Fruit fly (Drosophila melanogaster) whole organism, prepupa: ENCODE data around the gene lsn.

ENCODE experiments used
- Blimp-1 ChIP-seq: fragments of 200-800 bp; sonication (Bioruptor generic); optimal IDR thresholded peaks from 3 replicates; lab custom pipeline; 2017; ENCODE audit warnings: missing biosample characterization, missing genetic modification characterization, mild to moderate bottlenecking, moderate library complexity, missing genetic modification reagents
- CG10631 ChIP-seq: fragments of 200-800 bp; sonication (Bioruptor generic); optimal IDR thresholded peaks from 2 replicates; lab custom pipeline; 2016; ENCODE audit warnings: missing biosample characterization, missing genetic modification characterization
- CG11762 ChIP-seq: fragments of 200-800 bp; sonication (Bioruptor generic); optimal IDR thresholded peaks from 3 replicates; lab custom pipeline; 2016; ENCODE audit warnings: missing biosample characterization, missing genetic modification characterization; ENCODE audit not compliant: insufficient read depth
- CG11902 ChIP-seq: fragments of 200-800 bp; sonication (Bioruptor generic); optimal IDR thresholded peaks from 3 replicates; lab custom pipeline; 2016; ENCODE audit warnings: missing biosample characterization, missing genetic modification characterization
- CG15336 ChIP-seq: fragments of 200-800 bp; sonication (Bioruptor generic); IDR thresholded peaks from 2 replicates; pipeline ENCODE4 v1.3.6; 2022; ENCODE audit warnings: missing biosample characterization, missing genetic modification characterization
- CG3032 ChIP-seq: fragments of 200-800 bp; optimal IDR thresholded peaks from 2 replicates; lab custom pipeline; 2019; ENCODE audit warnings: missing biosample characterization, mild to moderate bottlenecking, missing genetic modification characterization, moderate library complexity
- CG31627 ChIP-seq: fragments of 200-800 bp; sonication (Bioruptor generic); optimal IDR thresholded peaks from 3 replicates; lab custom pipeline; 2016; ENCODE audit warnings: missing biosample characterization, missing genetic modification characterization
- CG34406 ChIP-seq: fragments of 200-800 bp; sonication (Bioruptor generic); optimal IDR thresholded peaks from 3 replicates; lab custom pipeline; 2016; ENCODE audit warnings: missing biosample characterization, missing genetic modification characterization
- CG3919 ChIP-seq: fragments of 200-800 bp; sonication (Bioruptor generic); optimal IDR thresholded peaks from 3 replicates; lab custom pipeline; 2016; ENCODE audit warnings: missing biosample characterization, missing genetic modification characterization
- CG6276 ChIP-seq: fragments of 200-800 bp; sonication (Bioruptor generic); optimal IDR thresholded peaks from 2 replicates; lab custom pipeline; 2017; ENCODE audit warnings: missing biosample characterization, mild to moderate bottlenecking, missing genetic modification characterization
- CG6854 ChIP-seq: fragments of 200-800 bp; sonication (Bioruptor generic); optimal IDR thresholded peaks from 2 replicates; lab custom pipeline; 2017; ENCODE audit warnings: missing biosample characterization, mild to moderate bottlenecking, missing genetic modification characterization
- CG7368 ChIP-seq: fragments of 200-800 bp; sonication (Bioruptor generic); optimal IDR thresholded peaks from 3 replicates; lab custom pipeline; 2016; ENCODE audit warnings: missing biosample characterization, missing genetic modification characterization
- CG8119 ChIP-seq: fragments of 200-800 bp; sonication (Bioruptor generic); IDR thresholded peaks from 3 replicates; pipeline ENCODE4 v1.3.6; 2022; ENCODE audit warnings: missing biosample characterization, missing genetic modification characterization
- CG8319 ChIP-seq: fragments of 200-800 bp; sonication (Bioruptor generic); optimal IDR thresholded peaks from 3 replicates; lab custom pipeline; 2016; ENCODE audit warnings: missing biosample characterization, missing genetic modification characterization
- Eip75B ChIP-seq: fragments of 200-800 bp; sonication (Bioruptor generic); optimal IDR thresholded peaks from 3 replicates; lab custom pipeline; 2016; ENCODE audit warnings: missing biosample characterization, missing genetic modification characterization
- Eip78C ChIP-seq: fragments of 200-800 bp; sonication (Bioruptor generic); peaks from one replicate; lab custom pipeline; 2016; ENCODE audit warnings: missing biosample characterization, missing genetic modification characterization
- Eip93F ChIP-seq: fragments of 200-800 bp; sonication (Bioruptor generic); optimal IDR thresholded peaks from 2 replicates; lab custom pipeline; 2016; ENCODE audit warnings: missing biosample characterization, mild to moderate bottlenecking, missing genetic modification characterization
- Ets21C ChIP-seq: fragments of 200-800 bp; sonication (Bioruptor generic); optimal IDR thresholded peaks from 3 replicates; lab custom pipeline; 2016; ENCODE audit warnings: missing biosample characterization, missing genetic modification characterization
- Gug ChIP-seq: fragments of 200-800 bp; sonication (Bioruptor generic); IDR thresholded peaks from 2 replicates; pipeline ENCODE4 v1.3.6; 2022; ENCODE audit warnings: missing biosample characterization, missing genetic modification characterization
- Hr39 ChIP-seq: fragments of 200-800 bp; sonication (Bioruptor generic); optimal IDR thresholded peaks from 2 replicates; lab custom pipeline; 2016; ENCODE audit warnings: missing biosample characterization, missing genetic modification characterization
- Hr4 ChIP-seq: fragments of 200-800 bp; sonication (Bioruptor generic); optimal IDR thresholded peaks from 3 replicates; lab custom pipeline; 2016; ENCODE audit warnings: missing biosample characterization, missing genetic modification characterization
- Lpt ChIP-seq: fragments of 200-800 bp; sonication (Bioruptor generic); optimal IDR thresholded peaks from 3 replicates; lab custom pipeline; 2016; ENCODE audit warnings: missing biosample characterization, missing genetic modification characterization
- OdsH ChIP-seq: fragments of 200-800 bp; sonication (Bioruptor generic); optimal IDR thresholded peaks from 3 replicates; lab custom pipeline; 2016; ENCODE audit warnings: missing biosample characterization, missing genetic modification characterization
- Sox102F ChIP-seq: fragments of 200-800 bp; sonication (Bioruptor generic); optimal IDR thresholded peaks from 2 replicates; lab custom pipeline; 2016; ENCODE audit warnings: missing biosample characterization, mild to moderate bottlenecking, missing genetic modification characterization
- Sox14 ChIP-seq: fragments of 200-800 bp; sonication (Bioruptor generic); optimal IDR thresholded peaks from 3 replicates; lab custom pipeline; 2016; ENCODE audit warnings: missing biosample characterization, missing genetic modification characterization
- Sox15 ChIP-seq: fragments of 200-800 bp; sonication (Bioruptor generic); optimal IDR thresholded peaks from 3 replicates; lab custom pipeline; 2016; ENCODE audit warnings: missing biosample characterization, missing genetic modification characterization
- achi ChIP-seq: fragments of 200-800 bp; sonication (Bioruptor generic); optimal IDR thresholded peaks from 3 replicates; lab custom pipeline; 2016; ENCODE audit warnings: missing biosample characterization, missing genetic modification characterization
- acj6 ChIP-seq: fragments of 200-800 bp; sonication (Bioruptor generic); optimal IDR thresholded peaks from 3 replicates; lab custom pipeline; 2016; ENCODE audit warnings: missing biosample characterization, missing genetic modification characterization
- cyc ChIP-seq: fragments of 200-800 bp; sonication (Bioruptor generic); optimal IDR thresholded peaks from 3 replicates; lab custom pipeline; 2016; ENCODE audit warnings: missing biosample characterization, missing genetic modification characterization
- dac ChIP-seq: fragments of 200-800 bp; sonication (Bioruptor generic); optimal IDR thresholded peaks from 2 replicates; lab custom pipeline; 2017; ENCODE audit warnings: missing biosample characterization, mild to moderate bottlenecking, missing genetic modification characterization
- dsx ChIP-seq: fragments of 200-800 bp; optimal IDR thresholded peaks from 3 replicates; lab custom pipeline; 2019; ENCODE audit warnings: missing biosample characterization, mild to moderate bottlenecking, missing genetic modification characterization, moderate library complexity; ENCODE audit not compliant: poor library complexity, severe bottlenecking
- eg ChIP-seq: fragments of 200-800 bp; sonication (Bioruptor generic); IDR thresholded peaks from 3 replicates; pipeline ENCODE4 v1.3.6; 2022; ENCODE audit warnings: missing biosample characterization, missing genetic modification characterization
- esn ChIP-seq: fragments of 200-800 bp; sonication (Bioruptor generic); optimal IDR thresholded peaks from 2 replicates; lab custom pipeline; 2016; ENCODE audit warnings: missing biosample characterization, mild to moderate bottlenecking, missing genetic modification characterization, moderate library complexity
- fd85E ChIP-seq: fragments of 200-800 bp; sonication (Bioruptor generic); optimal IDR thresholded peaks from 3 replicates; lab custom pipeline; 2016; ENCODE audit warnings: missing biosample characterization, missing genetic modification characterization
- fkh ChIP-seq: fragments of 200-800 bp; sonication (Bioruptor generic); optimal IDR thresholded peaks from 3 replicates; lab custom pipeline; 2017; ENCODE audit warnings: missing biosample characterization, mild to moderate bottlenecking, missing genetic modification characterization, moderate library complexity
- pdm3 ChIP-seq: fragments of 200-800 bp; sonication (Bioruptor generic); optimal IDR thresholded peaks from 3 replicates; lab custom pipeline; 2016; ENCODE audit warnings: missing biosample characterization, missing genetic modification characterization
- salr ChIP-seq, 2 experiments: fragments of 200-800 bp; sonication (Bioruptor generic); optimal IDR thresholded peaks; 3 replicates each; lab custom pipeline; 2016 to 2018; ENCODE audit warnings: missing biosample characterization in 2 of 2, missing genetic modification characterization in 2 of 2, mild to moderate bottlenecking in 1 of 2
- spab ChIP-seq: fragments of 200-800 bp; sonication (Bioruptor generic); optimal IDR thresholded peaks from 2 replicates; lab custom pipeline; 2017; ENCODE audit warnings: missing biosample characterization, mild to moderate bottlenecking, missing genetic modification characterization, missing genetic modification reagents
- ss ChIP-seq, 2 experiments: fragments of 200-800 bp; sonication (Bioruptor generic); optimal IDR thresholded peaks; 2 replicates in 1 of 2; 3 replicates in 1 of 2; lab custom pipeline; 2017 to 2018; ENCODE audit warnings: mild to moderate bottlenecking in 2 of 2, missing biosample characterization in 2 of 2, missing genetic modification characterization in 2 of 2, moderate library complexity in 1 of 2
- svp ChIP-seq: fragments of 200-800 bp; sonication (Bioruptor generic); peaks from one replicate; lab custom pipeline; 2016; ENCODE audit warnings: missing biosample characterization, missing genetic modification characterization
- topi ChIP-seq: fragments of 200-800 bp; sonication (Bioruptor generic); optimal IDR thresholded peaks from 3 replicates; lab custom pipeline; 2016; ENCODE audit warnings: missing biosample characterization, missing genetic modification characterization
- vri ChIP-seq: fragments of 200-800 bp; sonication (Bioruptor generic); optimal IDR thresholded peaks from 3 replicates; lab custom pipeline; 2016; ENCODE audit warnings: missing biosample characterization, mild to moderate bottlenecking, missing genetic modification characterization

lsn gene

dm6 chr3R:21867819-21868218, 2.9 kb downstream of the lsn start, which contains the start of the genes CG6569 and Cby:
Gene CG6569 (minus strand): TSS chr3R:21867919.
Gene Cby (plus strand): TSS chr3R:21868003.
- TF ChIP-seq topi: no peak
- TF ChIP-seq CG3919 (GFP tag; lab: Kevin White, UChicago): no peak
- TF ChIP-seq svp (GFP tag; lab: Kevin White, UChicago): no peak
- TF ChIP-seq dsx (GFP tag; lab: Kevin White, UChicago): no peak
- no peak for TF ChIP-seq CG7368 (GFP tag; lab: Kevin White, UChicago)
- no peak for TF ChIP-seq CG11902 (GFP tag; lab: Kevin White, UChicago)
- no peak for TF ChIP-seq fkh (GFP tag; lab: Kevin White, UChicago)
- TF ChIP-seq acj6: no peak
- TF ChIP-seq ss (GFP tag; optimal IDR thresholded peaks at IDR 0.05; lab: Kevin White, UChicago): no peak
- TF ChIP-seq CG6854 (GFP tag; lab: Kevin White, UChicago): no peak
- TF ChIP-seq Sox15 (GFP tag; lab: Kevin White, UChicago): no peak
- no peak for TF ChIP-seq CG11762 (GFP tag; lab: Kevin White, UChicago)
- no peak for TF ChIP-seq Ets21C (GFP tag; lab: Kevin White, UChicago)
- no peak for TF ChIP-seq spab (GFP tag; lab: Kevin White, UChicago)
- TF ChIP-seq cyc (GFP tag; lab: Kevin White, UChicago): no peak

dm6 chr3R:21869464-21870100, 4.6 kb downstream of the lsn start, which contains the start of gene CG31174:
Gene CG31174 (minus strand): TSS chr3R:21869514.
- TF ChIP-seq esn (GFP tag; lab: Kevin White, UChicago): no peak
- TF ChIP-seq eg (GFP tag; lab: Robert Waterston, UW): no peak
- TF ChIP-seq Eip78C (GFP tag; lab: Kevin White, UChicago): no peak
- peak; percentile 77 for TF ChIP-seq svp (GFP tag; lab: Kevin White, UChicago)
- TF ChIP-seq CG8119 (GFP tag; lab: Robert Waterston, UW): no peak
- TF ChIP-seq Ets21C (GFP tag; lab: Kevin White, UChicago): no peak

dm6 chr3R:21870158-21870971, 5.4 kb downstream of the lsn start, which contains the start of gene CG31431:
Gene CG31431 (plus strand): TSS chr3R:21870681.
- peak; percentile 57 for TF ChIP-seq CG34406 (GFP tag; lab: Kevin White, UChicago)
- TF ChIP-seq CG3032: peak; percentile 81
- TF ChIP-seq CG10631 (GFP tag; lab: Kevin White, UChicago): peak; percentile 77
- TF ChIP-seq salr (GFP tag; optimal IDR thresholded peaks at IDR 0.05; lab: Kevin White, UChicago): peak; percentile 41 to 52
- peak; percentile 93 for TF ChIP-seq Eip78C (GFP tag; lab: Kevin White, UChicago)
- peak; percentile 90 for TF ChIP-seq CG15336 (GFP tag; lab: Robert Waterston, UW)
- TF ChIP-seq ss (GFP tag; optimal IDR thresholded peaks at IDR 0.05; lab: Kevin White, UChicago): peak; percentile 58 to 76
- peak; percentile 80 for TF ChIP-seq Eip75B (GFP tag; lab: Kevin White, UChicago)
- peak; percentile 80 for TF ChIP-seq acj6
- TF ChIP-seq eg (GFP tag; lab: Robert Waterston, UW): peak; percentile 95
- TF ChIP-seq Gug (GFP tag; lab: Robert Waterston, UW): peak; percentile 93
- peak; percentile 97 for TF ChIP-seq fkh (GFP tag; lab: Kevin White, UChicago)
- no peak for TF ChIP-seq Eip93F
- TF ChIP-seq Hr4 (GFP tag; lab: Kevin White, UChicago): peak; percentile 90
- TF ChIP-seq CG11762 (GFP tag; lab: Kevin White, UChicago): peak; percentile 73
- peak; percentile 66 for TF ChIP-seq CG8319
- TF ChIP-seq CG11902 (GFP tag; lab: Kevin White, UChicago): peak; percentile 63
- TF ChIP-seq dac (GFP tag; lab: Kevin White, UChicago): peak; percentile 30
- peak; percentile 67 for TF ChIP-seq topi
- TF ChIP-seq Hr39 (GFP tag; lab: Kevin White, UChicago): peak; percentile 65
- peak; percentile 37 for TF ChIP-seq Sox102F (GFP tag; lab: Kevin White, UChicago)
- peak; percentile 84 for TF ChIP-seq OdsH (GFP tag; lab: Kevin White, UChicago)
- peak; percentile 82 for TF ChIP-seq pdm3 (GFP tag; lab: Kevin White, UChicago)
- TF ChIP-seq Lpt (GFP tag; lab: Kevin White, UChicago): peak; percentile 87
- TF ChIP-seq CG31627 (GFP tag; lab: Kevin White, UChicago): peak; percentile 56
- peak; percentile 65 for TF ChIP-seq vri (GFP tag; lab: Kevin White, UChicago)
- no peak for TF ChIP-seq CG6854 (GFP tag; lab: Kevin White, UChicago)
- peak; percentile 86 for TF ChIP-seq CG6276 (GFP tag; lab: Kevin White, UChicago)
- peak; percentile 61 for TF ChIP-seq esn (GFP tag; lab: Kevin White, UChicago)
- no peak for TF ChIP-seq Blimp-1 (GFP tag; lab: Kevin White, UChicago)
- peak; percentile 66 for TF ChIP-seq svp (GFP tag; lab: Kevin White, UChicago)
- TF ChIP-seq achi (GFP tag; lab: Kevin White, UChicago): peak; percentile 79
- TF ChIP-seq Ets21C (GFP tag; lab: Kevin White, UChicago): peak; percentile 19
- peak; percentile 62 for TF ChIP-seq Sox15 (GFP tag; lab: Kevin White, UChicago)
- TF ChIP-seq Sox14 (GFP tag; lab: Kevin White, UChicago): peak; percentile 66
- TF ChIP-seq fd85E (GFP tag; lab: Kevin White, UChicago): no peak
